Worm (Caenorhabditis elegans) whole organism, L4 larva: ENCODE results near the gene T21B6.3.
A peak's percentile ranks its signal among the peaks of the same experiment; 100 is the strongest.

Experiments
- F26F4.8 ChIP-seq: fragments of 200-800 bp; sonication (Bioruptor generic); conservative IDR thresholded peaks from 2 replicates; pipeline ENCODE4 v1.3.6; 2022; ENCODE audit warnings: missing genetic modification characterization, missing compliant biosample characterization
- F37D6.2 ChIP-seq: sonication (generic microtip); optimal IDR thresholded peaks from 2 replicates; lab custom pipeline; 2016; ENCODE audit warnings: mild to moderate bottlenecking, missing genetic modification characterization, missing compliant biosample characterization
- F44E2.7 ChIP-seq: fragments of 200-800 bp; sonication (Bioruptor generic); IDR thresholded peaks from 2 replicates; pipeline ENCODE4 v2.1.2; 2022; ENCODE audit warnings: missing genetic modification characterization, missing compliant biosample characterization
- R02D3.7 ChIP-seq: fragments of 150-350 bp; sonication (generic microtip); optimal IDR thresholded peaks from 3 replicates; lab custom pipeline; 2014; ENCODE audit warnings: missing biosample characterization, missing genetic modification characterization
- ZK546.5 ChIP-seq, 2 experiments: sonication (generic microtip); optimal IDR thresholded peaks; 2 replicates each; lab custom pipeline; 2017; ENCODE audit warnings: missing biosample characterization in 2 of 2, missing genetic modification characterization in 2 of 2
- aha-1 ChIP-seq: fragments of 150-350 bp; peaks from one replicate; lab custom pipeline; 2014; ENCODE audit warnings: missing biosample characterization, missing genetic modification characterization
- ceh-28 ChIP-seq: fragments of 150-350 bp; optimal IDR thresholded peaks from 2 replicates; lab custom pipeline; 2014; ENCODE audit warnings: missing biosample characterization, missing genetic modification reagents, missing genetic modification characterization
- daf-12 ChIP-seq: fragments of 150-350 bp; optimal IDR thresholded peaks from 2 replicates; lab custom pipeline; 2014; ENCODE audit warnings: missing biosample characterization, missing genetic modification reagents, missing genetic modification characterization
- daf-16 ChIP-seq, 3 experiments: sonication (generic microtip); optimal IDR thresholded peaks; 2 replicates each; lab custom pipeline; 2016 to 2017; ENCODE audit warnings: missing genetic modification characterization in 3 of 3, missing genetic modification reagents in 3 of 3, mild to moderate bottlenecking in 2 of 3, missing compliant biosample characterization in 2 of 3, missing biosample characterization in 1 of 3, moderate library complexity in 1 of 3
- daf-19 ChIP-seq: fragments of 200-800 bp; sonication (Bioruptor generic); conservative IDR thresholded peaks from 2 replicates; pipeline ENCODE4 v1.3.6; 2022; ENCODE audit warnings: missing genetic modification characterization, missing compliant biosample characterization
- dmd-6 ChIP-seq: fragments of 200-800 bp; sonication (Bioruptor generic); IDR thresholded peaks from 2 replicates; pipeline ENCODE4 v1.3.6; 2022; ENCODE audit warnings: missing genetic modification reagents, missing genetic modification characterization, missing compliant biosample characterization
- hlh-11 ChIP-seq: fragments of 200-800 bp; sonication (Bioruptor generic); optimal IDR thresholded peaks from 2 replicates; lab custom pipeline; 2018; ENCODE audit warnings: mild to moderate bottlenecking, missing genetic modification characterization, missing compliant biosample characterization
- hlh-30 ChIP-seq: sonication (generic microtip); optimal IDR thresholded peaks from 2 replicates; lab custom pipeline; 2017; ENCODE audit warnings: antibody characterized with exemption, mild to moderate bottlenecking, missing genetic modification characterization, missing compliant biosample characterization; ENCODE audit not compliant: insufficient read depth
- madf-5 ChIP-seq, 2 experiments: fragments of 200-800 bp; sonication (Bioruptor generic); IDR thresholded peaks; 2 replicates each; pipeline ENCODE4 v1.3.6; 2022; ENCODE audit warnings: missing compliant biosample characterization in 2 of 2, missing genetic modification characterization in 2 of 2
- mdt-29 ChIP-seq: fragments of 200-800 bp; sonication (Bioruptor generic); IDR thresholded peaks from 2 replicates; pipeline ENCODE4 v1.3.6; 2022; ENCODE audit warnings: missing genetic modification reagents, missing genetic modification characterization, missing compliant biosample characterization
- mxl-2 ChIP-seq: fragments of 200-800 bp; sonication (Bioruptor generic); conservative IDR thresholded peaks from 2 replicates; pipeline ENCODE4 v1.3.6; 2022; ENCODE audit warnings: missing genetic modification reagents, missing genetic modification characterization, missing compliant biosample characterization
- nhr-111 ChIP-seq: fragments of 200-800 bp; sonication (Bioruptor generic); optimal IDR thresholded peaks from 2 replicates; lab custom pipeline; 2018; ENCODE audit warnings: mild to moderate bottlenecking, missing genetic modification characterization, missing compliant biosample characterization
- nhr-28 ChIP-seq: fragments of 150-350 bp; optimal IDR thresholded peaks from 2 replicates; lab custom pipeline; 2014; ENCODE audit warnings: missing biosample characterization, missing genetic modification characterization
- nhr-48 ChIP-seq: sonication (generic microtip); optimal IDR thresholded peaks from 2 replicates; lab custom pipeline; 2016; ENCODE audit warnings: mild to moderate bottlenecking, missing genetic modification characterization, missing compliant biosample characterization
- nhr-6 ChIP-seq: fragments of 150-350 bp; optimal IDR thresholded peaks from 2 replicates; lab custom pipeline; 2014; ENCODE audit warnings: missing biosample characterization, missing genetic modification characterization
- nhr-77 ChIP-seq: fragments of 150-350 bp; optimal IDR thresholded peaks from 2 replicates; lab custom pipeline; 2014; ENCODE audit warnings: missing biosample characterization, missing genetic modification characterization
- pqm-1 ChIP-seq: sonication (generic microtip); optimal IDR thresholded peaks from 2 replicates; lab custom pipeline; 2017; ENCODE audit warnings: missing biosample characterization, missing genetic modification characterization
- rbr-2 ChIP-seq: sonication (generic microtip); optimal IDR thresholded peaks from 2 replicates; lab custom pipeline; 2016; ENCODE audit warnings: missing genotype, missing genetic modification characterization, missing compliant biosample characterization
- snpc-1.2 ChIP-seq: fragments of 200-800 bp; sonication (Bioruptor generic); IDR thresholded peaks from 2 replicates; pipeline ENCODE4 v1.3.6; 2022; ENCODE audit warnings: missing genetic modification reagents, missing genetic modification characterization, missing compliant biosample characterization
- tra-1 ChIP-seq: fragments of 200-800 bp; sonication (Bioruptor generic); IDR thresholded peaks from 2 replicates; pipeline ENCODE4 v1.3.6; 2022; ENCODE audit warnings: missing genetic modification reagents, missing genetic modification characterization, missing compliant biosample characterization
- unc-39 ChIP-seq: sonication (generic microtip); optimal IDR thresholded peaks from 2 replicates; lab custom pipeline; 2017; ENCODE audit warnings: missing biosample characterization, missing genetic modification characterization
- unc-62 ChIP-seq, 3 experiments: fragments of 150-350 bp in 1 of 3; sonication (generic microtip); optimal IDR thresholded peaks in 2 of 3; peaks in 1 of 3; 1 replicate in 1 of 3; 2 replicates in 2 of 3; lab custom pipeline; 2014 to 2017; ENCODE audit warnings: missing biosample characterization in 3 of 3, missing genetic modification characterization in 3 of 3, missing genetic modification reagents in 3 of 3, missing genotype in 1 of 3
- zfp-3 ChIP-seq: fragments of 200-800 bp; sonication (Bioruptor generic); conservative IDR thresholded peaks from 2 replicates; pipeline ENCODE4 v1.3.6; 2022; ENCODE audit warnings: missing genetic modification reagents, missing genetic modification characterization, missing compliant biosample characterization
- zip-11 ChIP-seq: fragments of 200-800 bp; sonication (Bioruptor generic); IDR thresholded peaks from 2 replicates; pipeline ENCODE4 v1.3.6; 2022; ENCODE audit warnings: missing genetic modification characterization, missing compliant biosample characterization
- ztf-7 ChIP-seq: fragments of 150-350 bp; optimal IDR thresholded peaks from 2 replicates; lab custom pipeline; 2014; ENCODE audit warnings: missing biosample characterization, missing genetic modification characterization

Gene T21B6.3

ce11 chrX:10951168-10951567 lies 2.4 kb upstream of the T21B6.3 start, which contains the start of gene K09C8.7:
TSS of gene K09C8.7 (minus strand) at chrX:10951393.
- TF ChIP-seq snpc-1.2 (GFP tag; lab: Robert Waterston, UW) (no peak), rbr-2 (tag; lab: Kevin White, UChicago) (no peak), unc-62 (GFP tag; optimal IDR thresholded peaks at IDR 0.05 in 1 of 2; lab: Kevin White, UChicago) (peak in 1 of 2 experiments; percentile 74), unc-62 (tag; optimal IDR thresholded peaks at IDR 0.05; lab: Kevin White, UChicago) (no peak), zip-11 (no peak), daf-16 (GFP tag; optimal IDR thresholded peaks at IDR 0.05; lab: Kevin White, UChicago) (no peak), daf-16 (tag; optimal IDR thresholded peaks at IDR 0.05; lab: Kevin White, UChicago) (peak; percentile 86), hlh-30 (peak; percentile 13)

- TF ChIP-seq aha-1 (tag; lab: Kevin White, UChicago): peak; percentile 84
- no peak for TF ChIP-seq unc-39
- TF ChIP-seq, all 104 proteins: peak for 1
Observed at ce11 chrX:10941255-10941654, 7.5 kb downstream of the T21B6.3 start, which contains the start of gene pho-7. TSS of gene pho-7 (minus strand) at chrX:10941355.

ce11 chrX:10933308-10934014 lies 15.3 kb downstream of the T21B6.3 start:
- TF ChIP-seq F26F4.8 (GFP tag; lab: Robert Waterston, UW): no peak
- no peak for TF ChIP-seq zfp-3
- TF ChIP-seq R02D3.7 (tag; lab: Kevin White, UChicago): no peak
- TF ChIP-seq nhr-77 (tag; lab: Kevin White, UChicago): no peak
- TF ChIP-seq, all 104 proteins: peak for 0

ce11 chrX:10932087-10932486 lies 16.7 kb downstream of the T21B6.3 start:
- TF ChIP-seq daf-16 (GFP tag; optimal IDR thresholded peaks at IDR 0.05; lab: Kevin White, UChicago) (no peak), daf-16 (tag; optimal IDR thresholded peaks at IDR 0.05; lab: Kevin White, UChicago) (no peak), madf-5 (GFP tag; IDR thresholded peaks at IDR 0.05; lab: Robert Waterston, UW) (no peak), nhr-111 (GFP tag; lab: Kevin White, UChicago) (no peak), ZK546.5 (tag; optimal IDR thresholded peaks at IDR 0.05; lab: Kevin White, UChicago) (no peak)
- TF ChIP-seq, all 104 proteins: peak for 0

- TF ChIP-seq nhr-48 (tag; lab: Kevin White, UChicago): no peak
- TF ChIP-seq nhr-28 (tag; lab: Kevin White, UChicago): peak; percentile 42
- no peak for TF ChIP-seq daf-12 (tag; lab: Kevin White, UChicago)
- TF ChIP-seq daf-19 (GFP tag; lab: Robert Waterston, UW): no peak
- TF ChIP-seq F44E2.7 (GFP tag; lab: Robert Waterston, UW): no peak
- TF ChIP-seq F37D6.2: no peak
- TF ChIP-seq dmd-6 (GFP tag; lab: Robert Waterston, UW): 0 out of 2 replicates have a peak, but pooled peaks have one; percentile 12
- TF ChIP-seq tra-1 (GFP tag; lab: Robert Waterston, UW): no peak
- TF ChIP-seq hlh-11 (tag; lab: Kevin White, UChicago): peak; percentile 27
- peak; percentile 47 for TF ChIP-seq aha-1 (tag; lab: Kevin White, UChicago)
- no peak for TF ChIP-seq rbr-2 (tag; lab: Kevin White, UChicago)
- TF ChIP-seq ztf-7 (tag; lab: Kevin White, UChicago): no peak
- peak; percentile 30 for TF ChIP-seq pqm-1 (tag; lab: Kevin White, UChicago)
- no peak for TF ChIP-seq mdt-29 (GFP tag; lab: Robert Waterston, UW)
- TF ChIP-seq mxl-2 (GFP tag; lab: Robert Waterston, UW): no peak
- no peak for TF ChIP-seq nhr-6 (tag; lab: Kevin White, UChicago)
- TF ChIP-seq ceh-28 (tag; lab: Kevin White, UChicago): no peak
Observed at ce11 chrX:10928948-10929563, 19.7 kb downstream of the T21B6.3 start, which contains the start of gene dgn-1. TSS of gene dgn-1 (minus strand) at chrX:10928998.
